Worm (Caenorhabditis elegans): ENCODE data around the gene mob-4.

The mob-4 gene

ce11 chrIII:8232634-8233033 lies 7.7 kb downstream of the mob-4 start, which contains the start of gene henn-1 (continued):
- TF ChIP-seq lin-1 (GFP tag; IDR thresholded peaks at IDR 0.05) (no peak), lin-13 (GFP tag; optimal IDR thresholded peaks at IDR 0.05) (no peak), nhr-6 (tag; optimal IDR thresholded peaks at IDR 0.05) (no peak), Y105C5A.15 (GFP tag; IDR thresholded peaks at IDR 0.05) (no peak), egl-27 (tag; optimal IDR thresholded peaks at IDR 0.05) (no peak), F37D6.2 (tag; optimal IDR thresholded peaks at IDR 0.05) (no peak), ceh-82 (tag; optimal IDR thresholded peaks at IDR 0.05) (no peak), ama-1 (optimal IDR thresholded peaks at IDR 0.05) (no peak), F10B5.3 (tag; optimal IDR thresholded peaks at IDR 0.05) (no peak), nhr-77 (tag; optimal IDR thresholded peaks at IDR 0.05) (no peak), hlh-30 (tag; optimal IDR thresholded peaks at IDR 0.05; ENCODE audit: insufficient read depth) (no peak)

ce11 chrIII:8235358-8235757 lies 10.5 kb downstream of the mob-4 start, which contains the start of gene C02F5.14:
Gene C02F5.14 (minus strand): TSS chrIII:8235514.
- TF ChIP-seq set-16 (GFP tag; IDR thresholded peaks at IDR 0.05) (no peak), skn-1 (tag; optimal IDR thresholded peaks at IDR 0.05) (no peak), nhr-77 (tag; optimal IDR thresholded peaks at IDR 0.05) (no peak), lin-15B (tag; optimal IDR thresholded peaks at IDR 0.05) (no peak), ama-1 (optimal IDR thresholded peaks at IDR 0.05) (no peak), aly-2 (tag; optimal IDR thresholded peaks at IDR 0.05) (no peak), spr-3 (GFP tag; optimal IDR thresholded peaks at IDR 0.05) (no peak), daf-19 (GFP tag; conservative IDR thresholded peaks at IDR 0.05) (no peak), fkh-10 (GFP tag; optimal IDR thresholded peaks at IDR 0.05) (no peak), Y105C5A.15 (GFP tag; IDR thresholded peaks at IDR 0.05) (no peak), tag-97 (GFP tag; IDR thresholded peaks at IDR 0.05) (no peak)

- TF ChIP-seq spr-1 (tag; optimal IDR thresholded peaks at IDR 0.05) (no peak), lsy-2 (tag; optimal IDR thresholded peaks at IDR 0.05) (no peak)
Observed at ce11 chrIII:8235880-8236279, 11.0 kb downstream of the mob-4 start, which contains the start of gene C02F5.5. Gene C02F5.5 (plus strand): TSS chrIII:8236180.

- TF ChIP-seq lin-15B (tag; optimal IDR thresholded peaks at IDR 0.05) (no peak), mxl-3 (GFP tag; optimal IDR thresholded peaks at IDR 0.05) (no peak), snpc-1.2 (GFP tag; IDR thresholded peaks at IDR 0.05) (no peak), R02D3.7 (tag; optimal IDR thresholded peaks at IDR 0.05) (no peak), pqm-1 (tag; optimal IDR thresholded peaks at IDR 0.05) (peak; percentile 39), dve-1 (tag; optimal IDR thresholded peaks at IDR 0.05; ENCODE audit: insufficient read depth) (peak; percentile 76), nhr-102 (tag; optimal IDR thresholded peaks at IDR 0.05) (no peak), pha-4 (GFP tag; IDR thresholded peaks at IDR 0.05) (no peak), pha-4 (tag; optimal IDR thresholded peaks at IDR 0.05) (no peak), daf-16 (GFP tag; optimal IDR thresholded peaks at IDR 0.05) (no peak), daf-16 (tag; optimal IDR thresholded peaks at IDR 0.05) (peak; percentile 73), hlh-11 (tag; optimal IDR thresholded peaks at IDR 0.05) (peak; percentile 54), php-3 (GFP tag; IDR thresholded peaks at IDR 0.05) (peak; percentile 95), nhr-77 (tag; optimal IDR thresholded peaks at IDR 0.05) (peak; percentile 73), lsy-2 (tag; optimal IDR thresholded peaks at IDR 0.05) (peak in 1 of 2 experiments; percentile 75), nhr-25 (tag; optimal IDR thresholded peaks at IDR 0.05; ENCODE audit: borderline replicate concordance, insufficient read depth) (no peak), zfp-3 (GFP tag; conservative IDR thresholded peaks at IDR 0.05) (no peak), F44E2.7 (GFP tag; IDR thresholded peaks at IDR 0.05) (no peak), spr-1 (tag; optimal IDR thresholded peaks at IDR 0.05) (no peak), hmg-1.1 (GFP tag; IDR thresholded peaks at IDR 0.05) (no peak), dmd-8 (GFP tag; IDR thresholded peaks at IDR 0.05) (no peak), zip-2 (tag; optimal IDR thresholded peaks at IDR 0.05) (peak; percentile 6), T20F7.1 (GFP tag; optimal IDR thresholded peaks at IDR 0.05) (peak; percentile 17), dmd-6 (GFP tag; IDR thresholded peaks at IDR 0.05) (peak; percentile 84), ces-1 (GFP tag; optimal IDR thresholded peaks at IDR 0.05) (no peak), spr-3 (GFP tag; optimal IDR thresholded peaks at IDR 0.05) (no peak), saeg-2 (GFP tag; IDR thresholded peaks at IDR 0.05) (no peak), zip-11 (GFP tag; IDR thresholded peaks at IDR 0.05) (no peak), nhr-28 (tag; optimal IDR thresholded peaks at IDR 0.05) (peak; percentile 88), lir-3 (tag; optimal IDR thresholded peaks at IDR 0.05) (no peak), mxl-2 (GFP tag; conservative IDR thresholded peaks at IDR 0.05) (no peak)
Observed at ce11 chrIII:8237827-8238226, 12.9 kb downstream of the mob-4 start, which contains the start of gene tsp-2. Gene tsp-2 (minus strand): TSS chrIII:8237935.
